Worm (Caenorhabditis elegans) whole organism, young adult: ENCODE data around the gene cogc-4.

Source experiments
- K12H6.12 ChIP-seq: fragments of 200-800 bp; sonication (Bioruptor generic); optimal IDR thresholded peaks from 2 replicates; lab custom pipeline; 2018; ENCODE audit warnings: mild to moderate bottlenecking, missing genetic modification characterization, missing compliant biosample characterization
- ama-1 ChIP-seq, 3 experiments: fragments of 150-350 bp in 1 of 3; sonication (generic microtip) in 2 of 3; optimal IDR thresholded peaks; 2 replicates each; lab custom pipeline; 2014 to 2018; ENCODE audit warnings: missing biosample characterization in 2 of 3, missing genetic modification characterization in 2 of 3, missing genetic modification reagents in 2 of 3
- aptf-3 ChIP-seq: fragments of 200-800 bp; sonication (Bioruptor generic); IDR thresholded peaks from 2 replicates; pipeline ENCODE4 v1.3.6; 2022; ENCODE audit warnings: missing genetic modification characterization, missing compliant biosample characterization
- ekl-4 ChIP-seq: fragments of 200-800 bp; sonication (Bioruptor generic); IDR thresholded peaks from 2 replicates; pipeline ENCODE4 v1.3.6; 2022; ENCODE audit warnings: missing genetic modification reagents, missing genetic modification characterization, missing compliant biosample characterization
- lsl-1 ChIP-seq: fragments of 200-800 bp; sonication (Bioruptor generic); optimal IDR thresholded peaks from 2 replicates; lab custom pipeline; 2018; ENCODE audit warnings: mild to moderate bottlenecking, missing genetic modification characterization, moderate library complexity, missing compliant biosample characterization
- rcor-1 ChIP-seq: fragments of 200-800 bp; sonication (Bioruptor generic); IDR thresholded peaks from 2 replicates; pipeline ENCODE4 v1.3.6; 2022; ENCODE audit warnings: missing genetic modification reagents, missing genetic modification characterization, missing compliant biosample characterization

DNA sequence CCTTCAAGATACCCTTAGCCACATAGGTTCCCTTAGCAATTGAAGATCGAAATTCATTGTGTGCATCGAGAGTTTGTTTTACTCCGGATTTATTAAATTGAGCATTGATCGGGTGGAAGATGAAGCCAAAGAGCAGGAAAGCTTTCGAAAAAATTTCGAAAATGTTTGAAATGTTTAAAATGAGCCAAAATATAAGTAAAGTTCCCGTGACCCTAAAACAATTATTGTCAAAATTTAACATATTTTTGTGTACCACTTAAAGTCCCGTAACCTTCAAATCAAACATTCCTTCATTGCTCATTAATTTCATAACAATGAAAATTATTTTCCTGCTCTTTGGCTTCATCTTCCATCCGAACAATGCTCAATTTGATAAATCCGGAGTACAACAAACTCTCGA lies 41.7 kb downstream of the cogc-4 start, which contains the start of gene scl-17:
- TF ChIP-seq rcor-1 (GFP tag; lab: Robert Waterston, UW) (no peak), ama-1 (optimal IDR thresholded peaks at IDR 0.05; lab: Kevin White, UChicago) (no peak), ama-1 (GFP tag; optimal IDR thresholded peaks at IDR 0.05; lab: Kevin White, UChicago) (no peak), ekl-4 (GFP tag; lab: Robert Waterston, UW) (no peak), aptf-3 (GFP tag; lab: Robert Waterston, UW) (no peak), K12H6.12 (tag; lab: Kevin White, UChicago) (no peak), lsl-1 (no peak)
